Worm (Caenorhabditis elegans) whole organism, L3 larva: ENCODE results near the gene ctsa-1.1.

Experiments
- aly-2 ChIP-seq: fragments of 150-350 bp; optimal IDR thresholded peaks from 2 replicates; lab custom pipeline; 2014; ENCODE audit warnings: missing biosample characterization, missing genetic modification characterization
- egl-27 ChIP-seq: sonication (generic microtip); optimal IDR thresholded peaks from 4 replicates; lab custom pipeline; 2017; ENCODE audit warnings: missing biosample characterization, missing genetic modification reagents, missing genetic modification characterization
- fkh-10 ChIP-seq: sonication (generic microtip); optimal IDR thresholded peaks from 2 replicates; lab custom pipeline; 2017; ENCODE audit warnings: missing biosample characterization, missing genetic modification reagents, missing genetic modification characterization
- nfya-1 ChIP-seq: sonication (generic microtip); optimal IDR thresholded peaks from 2 replicates; lab custom pipeline; 2017; ENCODE audit warnings: missing genetic modification characterization, mild to moderate bottlenecking, missing compliant biosample characterization, antibody characterized with exemption, moderate library complexity; ENCODE audit not compliant: insufficient read depth
- nhr-11 ChIP-seq: fragments of 150-350 bp; optimal IDR thresholded peaks from 2 replicates; lab custom pipeline; 2014; ENCODE audit warnings: missing biosample characterization, missing genetic modification characterization
- pha-4 ChIP-seq: fragments of 150-350 bp; optimal IDR thresholded peaks from 2 replicates; lab custom pipeline; 2014; ENCODE audit warnings: missing biosample characterization, missing genetic modification reagents, missing genetic modification characterization
- zag-1 ChIP-seq: fragments of 150-350 bp; optimal IDR thresholded peaks from 2 replicates; lab custom pipeline; 2014; ENCODE audit warnings: missing biosample characterization, missing genetic modification characterization
- ztf-11 ChIP-seq: fragments of 150-350 bp; optimal IDR thresholded peaks from 2 replicates; lab custom pipeline; 2014; ENCODE audit warnings: missing biosample characterization, missing genetic modification characterization

DNA sequence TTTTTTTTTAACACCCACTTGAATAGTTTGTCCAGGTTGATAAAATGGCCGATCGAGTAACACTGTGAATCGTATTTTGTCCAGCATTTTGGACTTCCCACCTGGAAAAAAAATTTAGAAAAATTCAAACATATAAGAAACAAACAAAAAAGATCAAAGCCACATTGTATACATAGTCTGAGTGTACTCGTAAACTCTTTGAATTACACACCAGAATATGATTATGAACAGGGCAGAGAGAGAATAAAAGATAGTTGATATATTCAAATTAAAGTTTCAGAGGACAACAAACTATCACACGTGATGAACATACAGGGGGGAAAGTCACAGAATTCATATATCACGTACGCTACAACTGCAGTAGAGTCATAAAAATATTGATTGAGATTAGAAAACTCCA lies 28.8 kb downstream of the ctsa-1.1 start, which contains the start of gene ttm-2:
- TF ChIP-seq pha-4 (tag; lab: Kevin White, UChicago) (no peak), zag-1 (no peak), ztf-11 (tag; lab: Kevin White, UChicago) (no peak), egl-27 (no peak), nfya-1 (tag; lab: Kevin White, UChicago) (no peak), nhr-11 (tag; lab: Kevin White, UChicago) (no peak), fkh-10 (GFP tag; lab: Kevin White, UChicago) (no peak), aly-2 (no peak)
